Worm (Caenorhabditis elegans): Measurements from ENCODE around the gene Y102A11A.9.

ce11 chrX:2046124-2046722 lies 33.3 kb downstream of the Y102A11A.9 start, which contains the start of gene igcm-4:
- TF ChIP-seq unc-62 (GFP tag; optimal IDR thresholded peaks at IDR 0.05) (peak; percentile 79), lin-35 (GFP tag; optimal IDR thresholded peaks at IDR 0.05) (no peak), cebp-2 (GFP tag; IDR thresholded peaks at IDR 0.05) (no peak), Y79H2A.3 (GFP tag; conservative IDR thresholded peaks at IDR 0.05) (no peak), ztf-26 (tag; optimal IDR thresholded peaks at IDR 0.05) (no peak)
